Worm (Caenorhabditis elegans) whole organism, L2 larva: Measurements from ENCODE around the gene pals-30.

ENCODE experiments used
- ceh-16 ChIP-seq: fragments of 150-350 bp; optimal IDR thresholded peaks from 2 replicates; lab custom pipeline; 2014; ENCODE audit warnings: missing biosample characterization, missing genetic modification characterization
- dmd-4 ChIP-seq: sonication (generic microtip); optimal IDR thresholded peaks from 2 replicates; lab custom pipeline; 2017; ENCODE audit warnings: missing biosample characterization, missing genetic modification characterization
- mab-5 ChIP-seq: fragments of 150-350 bp; optimal IDR thresholded peaks from 2 replicates; lab custom pipeline; 2014; ENCODE audit warnings: missing biosample characterization, missing genetic modification characterization
- nhr-11 ChIP-seq: fragments of 150-350 bp; optimal IDR thresholded peaks from 2 replicates; lab custom pipeline; 2014; ENCODE audit warnings: missing biosample characterization, missing genetic modification characterization
- nhr-6 ChIP-seq: fragments of 150-350 bp; optimal IDR thresholded peaks from 2 replicates; lab custom pipeline; 2014; ENCODE audit warnings: missing biosample characterization, missing genetic modification characterization
- nhr-77 ChIP-seq: fragments of 150-350 bp; optimal IDR thresholded peaks from 2 replicates; lab custom pipeline; 2014; ENCODE audit warnings: missing biosample characterization, missing genetic modification characterization
- peb-1 ChIP-seq: fragments of 150-350 bp; optimal IDR thresholded peaks from 2 replicates; lab custom pipeline; 2014; ENCODE audit warnings: missing biosample characterization, missing genetic modification characterization
- ztf-11 ChIP-seq: sonication (generic microtip); optimal IDR thresholded peaks from 2 replicates; lab custom pipeline; 2017; ENCODE audit warnings: missing biosample characterization, missing genetic modification characterization

DNA sequence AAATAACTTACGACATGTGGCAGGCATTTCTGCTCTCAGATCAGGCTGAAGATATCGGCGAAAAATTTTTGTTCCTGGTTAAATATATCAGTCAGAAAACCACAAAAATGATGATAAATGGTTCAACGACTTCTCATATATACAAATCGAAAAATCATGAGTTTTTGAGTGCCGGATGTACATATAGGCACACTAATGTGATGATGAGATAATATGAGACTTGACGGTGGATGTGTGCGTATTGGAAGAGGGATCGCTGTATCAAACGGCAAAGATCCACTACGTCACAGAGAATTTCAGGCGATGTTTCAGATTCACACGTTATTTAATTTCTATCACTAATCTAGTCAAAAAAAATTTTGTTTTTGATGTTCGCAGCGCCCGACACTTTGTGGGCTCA, 20.8 kb upstream of the pals-30 start, which contains the start of gene glb-34:
- TF ChIP-seq peb-1 (tag; lab: Kevin White, UChicago) (no peak), nhr-6 (tag; lab: Kevin White, UChicago) (no peak), ceh-16 (no peak), mab-5 (tag; lab: Kevin White, UChicago) (no peak), ztf-11 (tag; lab: Kevin White, UChicago) (no peak), dmd-4 (no peak), nhr-11 (tag; lab: Kevin White, UChicago) (no peak), nhr-77 (tag; lab: Kevin White, UChicago) (no peak)
